Worm (Caenorhabditis elegans) whole organism, L3 larva: Measurements from ENCODE around the gene R07H5.9.

ENCODE experiments used
- ama-1 ChIP-seq: fragments of 150-350 bp; optimal IDR thresholded peaks from 2 replicates; lab custom pipeline; 2018
- ceh-16 ChIP-seq: sonication (generic microtip); optimal IDR thresholded peaks from 2 replicates; lab custom pipeline; 2017; ENCODE audit warnings: missing biosample characterization, missing genetic modification characterization
- ceh-82 ChIP-seq: fragments of 150-350 bp; optimal IDR thresholded peaks from 2 replicates; lab custom pipeline; 2014; ENCODE audit warnings: missing biosample characterization, missing genetic modification characterization
- egl-5 ChIP-seq: fragments of 150-350 bp; optimal IDR thresholded peaks from 2 replicates; lab custom pipeline; 2017; ENCODE audit warnings: missing biosample characterization, missing genetic modification reagents, missing genetic modification characterization, inconsistent platforms
- mdl-1 ChIP-seq: fragments of 150-350 bp; optimal IDR thresholded peaks from 2 replicates; lab custom pipeline; 2014; ENCODE audit warnings: missing biosample characterization, missing genetic modification characterization
- nhr-76 ChIP-seq: fragments of 150-350 bp; sonication (generic microtip); optimal IDR thresholded peaks from 5 replicates; lab custom pipeline; 2014; ENCODE audit warnings: missing biosample characterization, missing genetic modification characterization
- unc-62 ChIP-seq: fragments of 150-350 bp; sonication (generic microtip); optimal IDR thresholded peaks from 4 replicates; lab custom pipeline; 2014; ENCODE audit warnings: missing biosample characterization, missing genetic modification reagents, missing genetic modification characterization

DNA sequence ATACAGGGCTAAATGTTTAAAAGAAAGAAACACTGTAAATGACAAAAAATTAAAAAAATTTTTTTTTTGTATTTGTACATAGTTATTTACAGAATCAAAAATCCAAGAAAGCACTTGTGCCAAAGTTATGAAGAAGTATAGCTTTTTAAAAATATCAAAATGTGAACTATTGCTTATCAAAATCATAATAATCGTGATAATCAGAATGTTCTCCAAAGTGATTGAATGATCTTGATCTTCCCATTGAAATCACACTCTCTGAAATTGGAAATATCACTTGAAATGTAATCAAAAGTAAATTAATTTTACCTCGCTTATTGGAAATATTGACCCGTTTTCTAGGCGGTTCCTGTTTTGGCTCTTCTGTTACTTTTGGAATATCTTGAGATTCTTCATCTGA lies 19.3 kb downstream of the R07H5.9 start:
- TF ChIP-seq ceh-82 (tag; lab: Kevin White, UChicago), result no peak
- TF ChIP-seq ceh-16, result no peak
- TF ChIP-seq unc-62 (GFP tag; lab: Kevin White, UChicago), result no peak
- no peak for TF ChIP-seq egl-5 (tag; lab: Kevin White, UChicago)
- TF ChIP-seq ama-1 (lab: Kevin White, UChicago), result no peak
- no peak for TF ChIP-seq mdl-1 (tag; lab: Kevin White, UChicago)
- no peak for TF ChIP-seq nhr-76
